Fruit fly (Drosophila melanogaster) whole organism, embryonic: ENCODE results near the gene Prp5.

Source experiments
- Atf6 ChIP-seq: fragments of 200-800 bp; sonication (Bioruptor generic); IDR thresholded peaks from 2 replicates; pipeline ENCODE4 v1.3.6; 2022; ENCODE audit warnings: missing biosample characterization, missing genetic modification characterization
- B-H2 ChIP-seq: fragments of 200-800 bp; sonication (Bioruptor generic); optimal IDR thresholded peaks from 2 replicates; lab custom pipeline; 2018; ENCODE audit warnings: missing biosample characterization, mild to moderate bottlenecking, missing genetic modification characterization
- CG10147 ChIP-seq: fragments of 200-800 bp; sonication (Bioruptor generic); optimal IDR thresholded peaks from 2 replicates; lab custom pipeline; 2019; ENCODE audit warnings: missing biosample characterization, mild to moderate bottlenecking, missing genetic modification characterization, moderate library complexity
- CG1024 ChIP-seq: fragments of 200-800 bp; sonication (Bioruptor generic); IDR thresholded peaks from 2 replicates; pipeline ENCODE4 v1.3.6; 2022; ENCODE audit warnings: missing biosample characterization, missing genetic modification characterization
- CG10321 ChIP-seq: fragments of 200-800 bp; sonication (Bioruptor generic); IDR thresholded peaks from 2 replicates; pipeline ENCODE4 v1.3.6; 2022; ENCODE audit warnings: missing biosample characterization, missing genetic modification characterization
- CG10979 ChIP-seq: fragments of 200-800 bp; sonication (Bioruptor generic); optimal IDR thresholded peaks from 2 replicates; lab custom pipeline; 2018; ENCODE audit warnings: missing biosample characterization, mild to moderate bottlenecking, missing genetic modification characterization, moderate library complexity
- CG12071 ChIP-seq: fragments of 200-800 bp; sonication (Bioruptor generic); optimal IDR thresholded peaks from 3 replicates; lab custom pipeline; 2018; ENCODE audit warnings: missing biosample characterization, mild to moderate bottlenecking, missing genetic modification characterization
- CG12299 ChIP-seq: fragments of 200-800 bp; sonication (Bioruptor generic); optimal IDR thresholded peaks from 2 replicates; lab custom pipeline; 2018; ENCODE audit warnings: missing biosample characterization, mild to moderate bottlenecking, missing genetic modification characterization
- CG13894 ChIP-seq: fragments of 200-800 bp; sonication (Bioruptor generic); optimal IDR thresholded peaks from 3 replicates; lab custom pipeline; 2018; ENCODE audit warnings: missing biosample characterization, mild to moderate bottlenecking, missing genetic modification characterization, moderate library complexity
- CG1529 ChIP-seq: fragments of 200-800 bp; sonication (Bioruptor generic); optimal IDR thresholded peaks from 3 replicates; lab custom pipeline; 2018; ENCODE audit warnings: missing biosample characterization, missing genetic modification characterization
- CG15514 ChIP-seq: fragments of 200-800 bp; sonication (Bioruptor generic); optimal IDR thresholded peaks from 3 replicates; lab custom pipeline; 2017; ENCODE audit warnings: missing biosample characterization, missing genetic modification characterization, mild to moderate bottlenecking, moderate library complexity, missing genetic modification reagents
- CG15696 ChIP-seq: fragments of 200-800 bp; sonication (Bioruptor generic); optimal IDR thresholded peaks from 2 replicates; lab custom pipeline; 2019; ENCODE audit warnings: missing biosample characterization, mild to moderate bottlenecking, missing genetic modification characterization, moderate library complexity
- CG17186 ChIP-seq: fragments of 200-800 bp; sonication (Bioruptor generic); optimal IDR thresholded peaks from 3 replicates; lab custom pipeline; 2017; ENCODE audit warnings: missing biosample characterization, missing genetic modification reagents, missing genetic modification characterization
- CG3065 ChIP-seq: fragments of 200-800 bp; sonication (Bioruptor generic); optimal IDR thresholded peaks from 2 replicates; lab custom pipeline; 2016; ENCODE audit warnings: missing biosample characterization, missing genetic modification characterization
- CG4282 ChIP-seq: fragments of 200-800 bp; sonication (Bioruptor generic); optimal IDR thresholded peaks from 2 replicates; lab custom pipeline; 2016; ENCODE audit warnings: missing biosample characterization, missing genetic modification characterization
- CG7556 ChIP-seq: fragments of 200-800 bp; sonication (Bioruptor generic); optimal IDR thresholded peaks from 2 replicates; lab custom pipeline; 2017; ENCODE audit warnings: missing biosample characterization, mild to moderate bottlenecking, missing genetic modification characterization
- CG7987 ChIP-seq: fragments of 200-800 bp; sonication (Bioruptor generic); optimal IDR thresholded peaks from 2 replicates; lab custom pipeline; 2018; ENCODE audit warnings: missing biosample characterization, mild to moderate bottlenecking, missing genetic modification characterization, moderate library complexity
- CG8359 ChIP-seq: fragments of 200-800 bp; sonication (Bioruptor generic); optimal IDR thresholded peaks from 2 replicates; lab custom pipeline; 2017; ENCODE audit warnings: missing biosample characterization, mild to moderate bottlenecking, missing genetic modification characterization, borderline replicate concordance
- CG9876 ChIP-seq: fragments of 200-800 bp; sonication (Bioruptor generic); optimal IDR thresholded peaks from 2 replicates; lab custom pipeline; 2016; ENCODE audit warnings: missing biosample characterization, missing genetic modification characterization
- CG9932 ChIP-seq: fragments of 200-800 bp; sonication (Bioruptor generic); IDR thresholded peaks from 2 replicates; pipeline ENCODE4 v1.3.6; 2022; ENCODE audit warnings: missing biosample characterization, missing genetic modification characterization
- Dip3 ChIP-seq: fragments of 200-800 bp; sonication (Bioruptor generic); optimal IDR thresholded peaks from 3 replicates; lab custom pipeline; 2016; ENCODE audit warnings: missing biosample characterization, missing genetic modification characterization
- Dll ChIP-seq: fragments of 200-800 bp; sonication (Bioruptor generic); IDR thresholded peaks from 4 replicates; pipeline ENCODE4 v1.3.6; 2022; ENCODE audit warnings: missing biosample characterization, missing genetic modification characterization; ENCODE audit not compliant: partially characterized antibody
- Doc2 ChIP-seq: fragments of 200-800 bp; sonication (Bioruptor generic); IDR thresholded peaks from 2 replicates; pipeline ENCODE4 v1.3.6; 2022; ENCODE audit warnings: missing biosample characterization, missing genetic modification characterization
- Gug ChIP-seq: fragments of 200-800 bp; sonication (Bioruptor generic); IDR thresholded peaks from 4 replicates; pipeline ENCODE4 v1.3.6; 2022; ENCODE audit warnings: missing biosample characterization, missing genetic modification characterization
- H2.0 ChIP-seq: fragments of 200-800 bp; sonication (Bioruptor generic); IDR thresholded peaks from 2 replicates; pipeline ENCODE4 v1.3.6; 2022; ENCODE audit warnings: missing biosample characterization, missing genetic modification characterization
- Hand ChIP-seq: fragments of 200-800 bp; sonication (Bioruptor generic); optimal IDR thresholded peaks from 2 replicates; lab custom pipeline; 2017; ENCODE audit warnings: mild to moderate bottlenecking, missing biosample characterization, missing genetic modification reagents, missing genetic modification characterization
- Mad ChIP-seq: fragments of 200-800 bp; sonication (Bioruptor generic); optimal IDR thresholded peaks from 2 replicates; lab custom pipeline; 2016; ENCODE audit warnings: missing biosample characterization, missing genetic modification characterization
- NC2β ChIP-seq: fragments of 200-800 bp; sonication (Bioruptor generic); optimal IDR thresholded peaks from 2 replicates; lab custom pipeline; 2016; ENCODE audit warnings: missing biosample characterization, missing genetic modification characterization
- Nf-YC ChIP-seq: fragments of 200-800 bp; optimal IDR thresholded peaks from 3 replicates; lab custom pipeline; 2019; ENCODE audit warnings: missing biosample characterization, mild to moderate bottlenecking, missing genetic modification characterization, moderate library complexity
- Poxn ChIP-seq: fragments of 200-800 bp; sonication (Bioruptor generic); IDR thresholded peaks from 2 replicates; pipeline ENCODE4 v1.3.6; 2022; ENCODE audit warnings: missing biosample characterization, missing genetic modification characterization
- Six4 ChIP-seq: fragments of 200-800 bp; sonication (Bioruptor generic); optimal IDR thresholded peaks from 2 replicates; lab custom pipeline; 2016; ENCODE audit warnings: missing biosample characterization, missing genetic modification characterization
- Sry-β ChIP-seq: fragments of 200-800 bp; sonication (Bioruptor generic); optimal IDR thresholded peaks from 2 replicates; lab custom pipeline; 2018; ENCODE audit warnings: missing biosample characterization, mild to moderate bottlenecking, missing genetic modification characterization, moderate library complexity
- ac ChIP-seq: fragments of 200-800 bp; sonication (Bioruptor generic); optimal IDR thresholded peaks from 3 replicates; lab custom pipeline; 2017; ENCODE audit warnings: missing biosample characterization, mild to moderate bottlenecking, missing genetic modification characterization
- fu2 ChIP-seq: fragments of 200-800 bp; sonication (Bioruptor generic); optimal IDR thresholded peaks from 2 replicates; lab custom pipeline; 2016; ENCODE audit warnings: missing biosample characterization, missing genetic modification characterization
- lab ChIP-seq: fragments of 200-800 bp; sonication (Bioruptor generic); optimal IDR thresholded peaks from 3 replicates; lab custom pipeline; 2017; ENCODE audit warnings: missing biosample characterization, missing genetic modification characterization, mild to moderate bottlenecking, moderate library complexity, missing genetic modification reagents
- lbe ChIP-seq: fragments of 200-800 bp; sonication (Bioruptor generic); optimal IDR thresholded peaks from 2 replicates; lab custom pipeline; 2016; ENCODE audit warnings: missing biosample characterization, mild to moderate bottlenecking, missing genetic modification characterization
- lmd ChIP-seq: fragments of 200-800 bp; sonication (Bioruptor generic); IDR thresholded peaks from 2 replicates; pipeline ENCODE4 v1.3.6; 2022; ENCODE audit warnings: missing biosample characterization, missing genetic modification characterization
- mld ChIP-seq: fragments of 200-800 bp; sonication (Bioruptor generic); IDR thresholded peaks from 3 replicates; pipeline ENCODE4 v1.3.6; 2022; ENCODE audit warnings: missing biosample characterization, missing genetic modification characterization; ENCODE audit not compliant: partially characterized antibody
- nerfin-1 ChIP-seq: fragments of 200-800 bp; sonication (Bioruptor generic); optimal IDR thresholded peaks from 3 replicates; lab custom pipeline; 2019; ENCODE audit warnings: missing biosample characterization, mild to moderate bottlenecking, missing genetic modification characterization, moderate library complexity
- nerfin-2 ChIP-seq: fragments of 200-800 bp; sonication (Bioruptor generic); IDR thresholded peaks from 2 replicates; pipeline ENCODE4 v1.3.6; 2022; ENCODE audit warnings: missing biosample characterization, missing genetic modification characterization; ENCODE audit not compliant: partially characterized antibody
- ro ChIP-seq: fragments of 200-800 bp; sonication (Bioruptor generic); IDR thresholded peaks from 2 replicates; pipeline ENCODE4 v1.3.6; 2022; ENCODE audit warnings: missing biosample characterization, missing genetic modification characterization
- row ChIP-seq: fragments of 200-800 bp; sonication (Bioruptor generic); IDR thresholded peaks from 3 replicates; pipeline ENCODE4 v1.3.6; 2022; ENCODE audit warnings: missing biosample characterization, missing genetic modification characterization
- schlank ChIP-seq: fragments of 200-800 bp; sonication (Bioruptor generic); optimal IDR thresholded peaks from 2 replicates; lab custom pipeline; 2018; ENCODE audit warnings: missing biosample characterization, mild to moderate bottlenecking, missing genetic modification characterization
- sim ChIP-seq: fragments of 200-800 bp; sonication (Bioruptor generic); IDR thresholded peaks from 2 replicates; pipeline ENCODE4 v1.3.6; 2022; ENCODE audit warnings: missing biosample characterization, missing genetic modification characterization
- sob ChIP-seq: fragments of 200-800 bp; sonication (Bioruptor generic); IDR thresholded peaks from 2 replicates; pipeline ENCODE4 v1.3.6; 2022; ENCODE audit warnings: missing biosample characterization, missing genetic modification characterization
- tna ChIP-seq: fragments of 200-800 bp; sonication (Bioruptor generic); IDR thresholded peaks from 2 replicates; pipeline ENCODE4 v1.3.6; 2022; ENCODE audit warnings: missing biosample characterization, missing genetic modification characterization; ENCODE audit not compliant: partially characterized antibody
- ttk ChIP-seq: fragments of 200-800 bp; sonication (Bioruptor generic); IDR thresholded peaks from 2 replicates; pipeline ENCODE4 v2.1.2; 2022; ENCODE audit warnings: missing biosample characterization, missing genetic modification characterization
- usp ChIP-seq: fragments of >200 bp; optimal IDR thresholded peaks from 2 replicates; lab custom pipeline; 2017; ENCODE audit warnings: missing biosample characterization, missing genetic modification characterization
- vvl ChIP-seq: fragments of 200-800 bp; sonication (Bioruptor generic); IDR thresholded peaks from 2 replicates; pipeline ENCODE4 v1.3.6; 2022; ENCODE audit warnings: missing biosample characterization, missing genetic modification characterization

Prp5 gene

DNA sequence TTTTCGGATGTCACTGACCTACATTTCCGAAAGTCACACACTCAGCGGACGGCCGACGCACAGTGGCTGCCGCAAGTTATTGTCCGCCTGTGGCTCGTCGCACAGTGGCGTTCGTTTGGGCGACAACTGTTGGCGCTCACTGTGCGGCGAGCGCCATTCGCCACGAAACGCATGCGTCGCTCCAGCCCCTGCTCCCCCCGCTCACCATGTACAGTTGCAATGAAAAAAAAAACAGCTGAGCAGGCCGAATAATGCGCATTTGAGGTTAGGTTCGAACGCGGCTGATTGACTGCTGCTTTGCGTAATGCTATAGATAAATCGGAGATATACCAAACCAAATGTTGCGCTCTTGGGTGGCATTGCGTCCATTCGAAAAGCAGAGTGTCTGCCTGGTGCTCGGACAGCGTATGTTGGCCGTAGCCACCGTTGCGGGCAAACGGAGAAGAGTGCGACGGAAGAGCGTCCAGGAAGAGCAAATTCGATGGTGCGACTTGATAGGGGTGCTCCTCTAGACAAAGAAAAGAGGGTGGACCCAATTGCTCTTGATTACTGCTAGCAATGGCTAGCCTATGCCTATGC lies 21.6 kb upstream of the Prp5 start (continued):
- TF ChIP-seq lbe (GFP tag; lab: Kevin White, UChicago) (peak; percentile 41), CG10979 (tag; lab: Kevin White, UChicago) (peak; percentile 60), CG9932 (GFP tag; lab: Robert Waterston, UW) (peak; percentile 96), nerfin-2 (GFP tag; lab: Robert Waterston, UW) (0 out of 2 replicates have a peak, but pooled peaks have one; percentile 38), CG8359 (GFP tag; lab: Kevin White, UChicago) (peak; percentile 32), ro (GFP tag; lab: Robert Waterston, UW) (peak; percentile 72; the same call in 1 of the 2 replicates), CG1529 (GFP tag; lab: Kevin White, UChicago) (peak; percentile 54), Sry-β (no peak), CG10147 (GFP tag; lab: Kevin White, UChicago) (peak; percentile 39), CG1024 (GFP tag; lab: Robert Waterston, UW) (peak; percentile 79), CG10321 (peak; percentile 65), usp (GFP tag; lab: Kevin White, UChicago) (no peak), ac (GFP tag; lab: Kevin White, UChicago) (no peak), Dll (GFP tag; lab: Robert Waterston, UW) (0 out of 4 replicates have a peak, but pooled peaks have one; percentile 39), CG7556 (GFP tag; lab: Kevin White, UChicago) (peak; percentile 64), Nf-YC (tag; lab: Kevin White, UChicago) (peak; percentile 68), mld (GFP tag; lab: Robert Waterston, UW) (0 out of 3 replicates have a peak, but pooled peaks have one; percentile 21), fu2 (peak; percentile 78), CG12299 (peak; percentile 45), nerfin-1 (tag; lab: Kevin White, UChicago) (peak; percentile 49), sob (GFP tag; lab: Robert Waterston, UW) (peak; percentile 93), Gug (GFP tag; lab: Robert Waterston, UW) (peak; percentile 98), CG15514 (peak; percentile 90), CG9876 (GFP tag; lab: Kevin White, UChicago) (peak; percentile 76), CG7987 (peak; percentile 95), CG12071 (GFP tag; lab: Kevin White, UChicago) (peak; percentile 85), H2.0 (GFP tag; lab: Robert Waterston, UW) (peak; percentile 87), CG4282 (GFP tag; lab: Kevin White, UChicago) (peak; percentile 78), lab (GFP tag; lab: Kevin White, UChicago) (peak; percentile 95), Mad (GFP tag; lab: Kevin White, UChicago) (peak; percentile 70), sim (peak; percentile 66), Six4 (GFP tag; lab: Kevin White, UChicago) (peak; percentile 79), Dip3 (GFP tag; lab: Kevin White, UChicago) (peak; percentile 75), lmd (GFP tag; lab: Robert Waterston, UW) (peak; percentile 88), Hand (peak; percentile 59), CG3065 (GFP tag; lab: Kevin White, UChicago) (peak; percentile 36), Poxn (peak; percentile 68), NC2β (GFP tag; lab: Kevin White, UChicago) (peak; percentile 78), CG13894 (tag; lab: Kevin White, UChicago) (peak; percentile 83), CG17186 (GFP tag; lab: Kevin White, UChicago) (peak; percentile 94), schlank (peak; percentile 81), vvl (GFP tag; lab: Robert Waterston, UW) (peak; percentile 94), row (GFP tag; lab: Robert Waterston, UW) (peak; percentile 99), ttk (GFP tag; lab: Robert Waterston, UW) (peak; percentile 79), Atf6 (peak; percentile 88), CG15696 (peak; percentile 37), Doc2 (GFP tag; lab: Robert Waterston, UW) (peak; percentile 76), tna (GFP tag; lab: Robert Waterston, UW) (no peak), B-H2 (GFP tag; lab: Kevin White, UChicago) (peak; percentile 82)
